Worm (Caenorhabditis elegans) whole organism, late embryonic: Measurements from ENCODE around the gene K03H1.12.

ENCODE experiments used
- C08G9.2 ChIP-seq: sonication (generic microtip); optimal IDR thresholded peaks from 2 replicates; lab custom pipeline; 2016; ENCODE audit warnings: mild to moderate bottlenecking, missing genetic modification characterization, moderate library complexity, missing compliant biosample characterization
- F13H6.1 ChIP-seq: sonication (generic microtip); optimal IDR thresholded peaks from 2 replicates; lab custom pipeline; 2016; ENCODE audit warnings: missing genetic modification characterization, missing compliant biosample characterization
- K02D7.2 ChIP-seq: sonication (generic microtip); optimal IDR thresholded peaks from 2 replicates; lab custom pipeline; 2017; ENCODE audit warnings: mild to moderate bottlenecking, missing genetic modification characterization, missing compliant biosample characterization
- K09A11.1 ChIP-seq: sonication (generic microtip); optimal IDR thresholded peaks from 2 replicates; lab custom pipeline; 2017; ENCODE audit warnings: antibody characterized with exemption, mild to moderate bottlenecking, missing genetic modification characterization, missing compliant biosample characterization; ENCODE audit not compliant: insufficient read depth
- ceh-14 ChIP-seq: sonication (generic microtip); optimal IDR thresholded peaks from 2 replicates; lab custom pipeline; 2016; ENCODE audit warnings: missing genotype, missing genetic modification characterization, missing compliant biosample characterization
- ceh-18 ChIP-seq: sonication (generic microtip); optimal IDR thresholded peaks from 2 replicates; lab custom pipeline; 2016; ENCODE audit warnings: missing genetic modification characterization, missing compliant biosample characterization
- ceh-2 ChIP-seq: sonication (generic microtip); optimal IDR thresholded peaks from 2 replicates; lab custom pipeline; 2016; ENCODE audit warnings: missing genotype, missing genetic modification characterization, missing compliant biosample characterization
- ceh-22 ChIP-seq: sonication (generic microtip); optimal IDR thresholded peaks from 2 replicates; lab custom pipeline; 2017; ENCODE audit warnings: missing biosample characterization, missing genetic modification characterization
- ceh-24 ChIP-seq: sonication (generic microtip); optimal IDR thresholded peaks from 2 replicates; lab custom pipeline; 2016; ENCODE audit warnings: mild to moderate bottlenecking, missing genetic modification characterization, missing compliant biosample characterization
- ceh-31 ChIP-seq: sonication (generic microtip); optimal IDR thresholded peaks from 2 replicates; lab custom pipeline; 2016; ENCODE audit warnings: missing genetic modification characterization, missing compliant biosample characterization
- ceh-34 ChIP-seq: sonication (generic microtip); optimal IDR thresholded peaks from 2 replicates; lab custom pipeline; 2016; ENCODE audit warnings: mild to moderate bottlenecking, missing genetic modification characterization, missing compliant biosample characterization
- ceh-45 ChIP-seq: fragments of 200-800 bp; sonication (Bioruptor generic); IDR thresholded peaks from 2 replicates; pipeline ENCODE4 v1.3.6; 2022; ENCODE audit warnings: missing genetic modification reagents, missing genetic modification characterization, missing compliant biosample characterization
- ceh-48 ChIP-seq: sonication (generic microtip); optimal IDR thresholded peaks from 2 replicates; lab custom pipeline; 2016; ENCODE audit warnings: missing genetic modification characterization, inconsistent platforms, missing compliant biosample characterization
- ceh-6 ChIP-seq: fragments of 200-800 bp; sonication (Bioruptor generic); optimal IDR thresholded peaks from 2 replicates; lab custom pipeline; 2018; ENCODE audit warnings: mild to moderate bottlenecking, missing genetic modification characterization, missing compliant biosample characterization
- ceh-9 ChIP-seq: sonication (generic microtip); optimal IDR thresholded peaks from 2 replicates; lab custom pipeline; 2016; ENCODE audit warnings: mild to moderate bottlenecking, missing genetic modification characterization, inconsistent platforms, missing compliant biosample characterization
- che-1 ChIP-seq: sonication (generic microtip); optimal IDR thresholded peaks from 2 replicates; lab custom pipeline; 2016; ENCODE audit warnings: mild to moderate bottlenecking, missing genetic modification characterization, missing compliant biosample characterization
- elt-2 ChIP-seq: sonication (generic microtip); optimal IDR thresholded peaks from 2 replicates; lab custom pipeline; 2016; ENCODE audit warnings: missing genetic modification reagents, missing genetic modification characterization, missing compliant biosample characterization
- elt-4 ChIP-seq: sonication (generic microtip); optimal IDR thresholded peaks from 2 replicates; lab custom pipeline; 2016; ENCODE audit warnings: missing genetic modification characterization, missing compliant biosample characterization
- ets-4 ChIP-seq: sonication (generic microtip); optimal IDR thresholded peaks from 2 replicates; lab custom pipeline; 2016; ENCODE audit warnings: missing genetic modification characterization, missing compliant biosample characterization
- eyg-1 ChIP-seq: sonication (generic microtip); optimal IDR thresholded peaks from 2 replicates; lab custom pipeline; 2016; ENCODE audit warnings: missing genotype, missing genetic modification characterization, missing compliant biosample characterization
- fax-1 ChIP-seq: sonication (generic microtip); optimal IDR thresholded peaks from 2 replicates; lab custom pipeline; 2016; ENCODE audit warnings: missing genotype, missing genetic modification characterization, missing compliant biosample characterization
- fkh-6 ChIP-seq: sonication (generic microtip); optimal IDR thresholded peaks from 2 replicates; lab custom pipeline; 2016; ENCODE audit warnings: missing genetic modification characterization, missing compliant biosample characterization
- gmeb-2 ChIP-seq: sonication (generic microtip); optimal IDR thresholded peaks from 2 replicates; lab custom pipeline; 2016; ENCODE audit warnings: missing genetic modification characterization, inconsistent platforms, missing compliant biosample characterization
- hlh-13 ChIP-seq: fragments of 200-800 bp; sonication (Bioruptor generic); optimal IDR thresholded peaks from 2 replicates; lab custom pipeline; 2018; ENCODE audit warnings: mild to moderate bottlenecking, missing genetic modification characterization, missing compliant biosample characterization
- hlh-15 ChIP-seq: sonication (generic microtip); optimal IDR thresholded peaks from 2 replicates; lab custom pipeline; 2016; ENCODE audit warnings: missing genetic modification characterization, missing compliant biosample characterization
- hlh-30 ChIP-seq: sonication (generic microtip); optimal IDR thresholded peaks from 2 replicates; lab custom pipeline; 2017; ENCODE audit warnings: antibody characterized with exemption, missing genetic modification characterization, missing compliant biosample characterization; ENCODE audit not compliant: insufficient read depth
- hlh-6 ChIP-seq: sonication (generic microtip); optimal IDR thresholded peaks from 2 replicates; lab custom pipeline; 2016; ENCODE audit warnings: missing genotype, missing genetic modification characterization, missing compliant biosample characterization
- lim-6 ChIP-seq: sonication (generic microtip); optimal IDR thresholded peaks from 2 replicates; lab custom pipeline; 2016; ENCODE audit warnings: missing genetic modification characterization, missing compliant biosample characterization
- lin-11 ChIP-seq: fragments of 200-800 bp; sonication (Bioruptor generic); optimal IDR thresholded peaks from 2 replicates; lab custom pipeline; 2018; ENCODE audit warnings: mild to moderate bottlenecking, missing genetic modification characterization, missing compliant biosample characterization
- nfya-1 ChIP-seq: sonication (generic microtip); optimal IDR thresholded peaks from 2 replicates; lab custom pipeline; 2017; ENCODE audit warnings: missing genetic modification characterization, mild to moderate bottlenecking, missing compliant biosample characterization, antibody characterized with exemption, moderate library complexity
- odd-2 ChIP-seq: sonication (generic microtip); optimal IDR thresholded peaks from 2 replicates; lab custom pipeline; 2017; ENCODE audit warnings: antibody characterized with exemption, mild to moderate bottlenecking, missing genetic modification characterization, missing compliant biosample characterization
- pag-3 ChIP-seq: sonication (generic microtip); optimal IDR thresholded peaks from 2 replicates; lab custom pipeline; 2016; ENCODE audit warnings: missing compliant biosample characterization, missing genetic modification characterization, borderline replicate concordance
- pat-9 ChIP-seq: fragments of 200-800 bp; sonication (Bioruptor generic); optimal IDR thresholded peaks from 2 replicates; lab custom pipeline; 2018; ENCODE audit warnings: mild to moderate bottlenecking, missing genetic modification characterization, moderate library complexity, missing compliant biosample characterization
- pqm-1 ChIP-seq: sonication (generic microtip); optimal IDR thresholded peaks from 2 replicates; lab custom pipeline; 2016; ENCODE audit warnings: missing genetic modification characterization, missing compliant biosample characterization
- pros-1 ChIP-seq: fragments of 150-350 bp; optimal IDR thresholded peaks from 2 replicates; lab custom pipeline; 2014; ENCODE audit warnings: missing biosample characterization, missing genetic modification reagents, missing genetic modification characterization
- sox-4 ChIP-seq: sonication (generic microtip); optimal IDR thresholded peaks from 2 replicates; lab custom pipeline; 2017; ENCODE audit warnings: mild to moderate bottlenecking, missing genetic modification characterization, inconsistent platforms, missing compliant biosample characterization
- syd-9 ChIP-seq: sonication (generic microtip); optimal IDR thresholded peaks from 2 replicates; lab custom pipeline; 2016; ENCODE audit warnings: mild to moderate bottlenecking, missing genetic modification characterization, moderate library complexity, missing compliant biosample characterization
- tbx-2 ChIP-seq: sonication (generic microtip); optimal IDR thresholded peaks from 2 replicates; lab custom pipeline; 2016; ENCODE audit warnings: missing genetic modification characterization, missing compliant biosample characterization
- tbx-7 ChIP-seq: sonication (generic microtip); optimal IDR thresholded peaks from 2 replicates; lab custom pipeline; 2016; ENCODE audit warnings: missing genotype, missing genetic modification characterization, missing compliant biosample characterization
- ttx-3 ChIP-seq: sonication (generic microtip); optimal IDR thresholded peaks from 2 replicates; lab custom pipeline; 2016; ENCODE audit warnings: missing genetic modification reagents, missing genetic modification characterization, missing compliant biosample characterization
- unc-42 ChIP-seq: sonication (generic microtip); optimal IDR thresholded peaks from 2 replicates; lab custom pipeline; 2016; ENCODE audit warnings: missing genotype, missing genetic modification characterization, missing compliant biosample characterization
- unc-86 ChIP-seq: sonication (generic microtip); optimal IDR thresholded peaks from 2 replicates; lab custom pipeline; 2016; ENCODE audit warnings: missing genetic modification characterization, missing compliant biosample characterization
- zip-5 ChIP-seq: sonication (generic microtip); optimal IDR thresholded peaks from 2 replicates; lab custom pipeline; 2016; ENCODE audit warnings: missing genetic modification characterization, missing compliant biosample characterization

Gene K03H1.12

ce11 chrIII:9912998-9913397 is 28.4 kb upstream of the K03H1.12 start:
- TF ChIP-seq ceh-14 (tag; lab: Kevin White, UChicago) (no peak), sox-4 (no peak), odd-2 (no peak), pat-9 (tag; lab: Kevin White, UChicago) (no peak), C08G9.2 (tag; lab: Kevin White, UChicago) (no peak)

ce11 chrIII:9913722-9914121 is 27.7 kb upstream of the K03H1.12 start, which contains the start of gene cbp-3:
Gene cbp-3 (plus strand): TSS chrIII:9913993.
- TF ChIP-seq ttx-3 (tag; lab: Kevin White, UChicago), result no peak
- TF ChIP-seq ceh-45 (GFP tag; lab: Robert Waterston, UW), result no peak
- TF ChIP-seq elt-2 (tag; lab: Kevin White, UChicago), result peak; percentile 28
- no peak for TF ChIP-seq ceh-9

ce11 chrIII:9920764-9921163 is 20.7 kb upstream of the K03H1.12 start, which contains the start of gene F40F12.3:
Gene F40F12.3 (minus strand): TSS chrIII:9920864.
- TF ChIP-seq odd-2 (no peak), gmeb-2 (tag; lab: Kevin White, UChicago) (no peak), elt-4 (no peak), ceh-48 (tag; lab: Kevin White, UChicago) (no peak), zip-5 (tag; lab: Kevin White, UChicago) (no peak), hlh-15 (tag; lab: Kevin White, UChicago) (no peak), C08G9.2 (tag; lab: Kevin White, UChicago) (no peak), hlh-6 (no peak), ceh-34 (tag; lab: Kevin White, UChicago) (no peak), nfya-1 (tag; lab: Kevin White, UChicago) (no peak), ceh-22 (no peak), tbx-7 (tag; lab: Kevin White, UChicago) (no peak), ceh-24 (tag; lab: Kevin White, UChicago) (no peak), fkh-6 (no peak), eyg-1 (tag; lab: Kevin White, UChicago) (no peak), K09A11.1 (tag; lab: Kevin White, UChicago) (no peak), ceh-6 (GFP tag; lab: Kevin White, UChicago) (no peak)

ce11 chrIII:9922310-9922709 is 19.1 kb upstream of the K03H1.12 start:
- TF ChIP-seq ceh-22, result no peak
- TF ChIP-seq elt-2 (tag; lab: Kevin White, UChicago), result no peak
- TF ChIP-seq ceh-31 (tag; lab: Kevin White, UChicago), result no peak
- TF ChIP-seq F13H6.1 (tag; lab: Kevin White, UChicago), result no peak
- TF ChIP-seq gmeb-2 (tag; lab: Kevin White, UChicago), result no peak
- no peak for TF ChIP-seq hlh-13 (GFP tag; lab: Kevin White, UChicago)
- no peak for TF ChIP-seq lin-11 (tag; lab: Kevin White, UChicago)
- no peak for TF ChIP-seq unc-86 (tag; lab: Kevin White, UChicago)
- no peak for TF ChIP-seq ceh-6 (GFP tag; lab: Kevin White, UChicago)
- TF ChIP-seq K02D7.2 (tag; lab: Kevin White, UChicago), result no peak
- no peak for TF ChIP-seq ets-4 (tag; lab: Kevin White, UChicago)
- TF ChIP-seq ceh-18 (tag; lab: Kevin White, UChicago), result no peak
- TF ChIP-seq syd-9, result no peak
- TF ChIP-seq unc-42 (tag; lab: Kevin White, UChicago), result no peak
- no peak for TF ChIP-seq hlh-15 (tag; lab: Kevin White, UChicago)
- no peak for TF ChIP-seq odd-2
- TF ChIP-seq, all 69 proteins: peak for 0

- TF ChIP-seq syd-9, result no peak
- TF ChIP-seq fax-1 (tag; lab: Kevin White, UChicago), result no peak
- no peak for TF ChIP-seq ceh-48 (tag; lab: Kevin White, UChicago)
- no peak for TF ChIP-seq pros-1 (tag; lab: Kevin White, UChicago)
- no peak for TF ChIP-seq tbx-2 (tag; lab: Kevin White, UChicago)
- TF ChIP-seq hlh-30 (tag; lab: Kevin White, UChicago), result no peak
- TF ChIP-seq che-1 (tag; lab: Kevin White, UChicago), result no peak
- TF ChIP-seq lim-6 (tag; lab: Kevin White, UChicago), result no peak
- TF ChIP-seq pqm-1 (tag; lab: Kevin White, UChicago), result no peak
- TF ChIP-seq K09A11.1 (tag; lab: Kevin White, UChicago), result no peak
- no peak for TF ChIP-seq elt-4
- no peak for TF ChIP-seq nfya-1 (tag; lab: Kevin White, UChicago)
- no peak for TF ChIP-seq C08G9.2 (tag; lab: Kevin White, UChicago)
- no peak for TF ChIP-seq lin-11 (tag; lab: Kevin White, UChicago)
- no peak for TF ChIP-seq ceh-9
- no peak for TF ChIP-seq ceh-31 (tag; lab: Kevin White, UChicago)
- no peak for TF ChIP-seq ceh-2 (tag; lab: Kevin White, UChicago)
- TF ChIP-seq tbx-7 (tag; lab: Kevin White, UChicago), result no peak
- no peak for TF ChIP-seq pag-3 (tag; lab: Kevin White, UChicago)
These were observed 18.6 kb upstream of the K03H1.12 start, which contains the start of gene cbp-2 for ce11 chrIII:9922874-9923273. Gene cbp-2 (plus strand): TSS chrIII:9923174.
